Worm (Caenorhabditis elegans) whole organism, L3 larva: Measurements from ENCODE around the gene dohh-1.

Source experiments
- mdl-1 ChIP-seq: fragments of 150-350 bp; optimal IDR thresholded peaks from 2 replicates; lab custom pipeline; 2014; ENCODE audit warnings: missing biosample characterization, missing genetic modification characterization
- ztf-11 ChIP-seq: fragments of 150-350 bp; optimal IDR thresholded peaks from 2 replicates; lab custom pipeline; 2014; ENCODE audit warnings: missing biosample characterization, missing genetic modification characterization

ce11 chrII:10627963-10628362 lies 48.2 kb downstream of the dohh-1 start, which contains the start of gene M28.8:
- no peak for TF ChIP-seq mdl-1
- no peak for TF ChIP-seq ztf-11
